Fruit fly (Drosophila melanogaster): Measurements from ENCODE around the gene mRpL47.

Gene mRpL47

DNA sequence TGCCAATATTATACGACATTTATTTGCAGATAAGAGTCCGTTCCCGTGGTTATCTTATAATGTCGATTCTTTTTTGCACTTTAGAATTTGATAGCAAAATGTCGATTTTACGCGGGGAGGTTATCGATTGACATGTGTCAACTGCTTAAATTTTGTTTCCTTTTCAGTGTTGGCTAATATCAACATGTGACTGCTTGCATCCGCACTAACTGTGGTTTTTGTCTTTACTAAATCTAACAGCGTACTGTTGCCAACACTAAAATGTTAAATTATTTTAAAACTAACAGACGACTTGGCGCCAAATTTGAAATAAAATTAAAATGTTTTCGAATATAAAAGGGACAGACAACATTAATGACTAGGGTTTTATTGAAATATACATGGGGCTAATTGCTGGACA is 19.0 kb downstream of the mRpL47 start (continued):
- TF ChIP-seq Mad (GFP tag; optimal IDR thresholded peaks at IDR 0.05) = peak; percentile 42
- TF ChIP-seq chinmo (GFP tag; IDR thresholded peaks at IDR 0.05; ENCODE audit: partially characterized antibody) = peak; percentile 54; the same call in 2 of the 4 replicates
- peak; percentile 78 for TF ChIP-seq CG12155 (GFP tag; optimal IDR thresholded peaks at IDR 0.05)
- no peak for TF ChIP-seq MTF-1 (GFP tag; optimal IDR thresholded peaks at IDR 0.05; ENCODE audit: borderline replicate concordance)
- TF ChIP-seq CG6854 (GFP tag; optimal IDR thresholded peaks at IDR 0.05) = no peak
- peak; percentile 76 for TF ChIP-seq Sry-δ (GFP tag; optimal IDR thresholded peaks at IDR 0.05)
- TF ChIP-seq ssp (GFP tag; IDR thresholded peaks at IDR 0.05) = peak; percentile 66
- peak; percentile 38 for TF ChIP-seq CG7928 (GFP tag; optimal IDR thresholded peaks at IDR 0.05)
- peak; percentile 76 for TF ChIP-seq Ptx1 (GFP tag; IDR thresholded peaks at IDR 0.05)
- TF ChIP-seq CG13287 (GFP tag; IDR thresholded peaks at IDR 0.05; ENCODE audit: partially characterized antibody) = peak; percentile 81
- peak; percentile 28 for TF ChIP-seq CG8089 (GFP tag; optimal IDR thresholded peaks at IDR 0.05)
- peak; percentile 30 to 62 for TF ChIP-seq chif (GFP tag; optimal IDR thresholded peaks at IDR 0.05)
- TF ChIP-seq Nf-YC (tag; optimal IDR thresholded peaks at IDR 0.05) = peak; percentile 70
- TF ChIP-seq CG16813 (GFP tag; IDR thresholded peaks at IDR 0.05; ENCODE audit: partially characterized antibody) = peak; percentile 62
- no peak for TF ChIP-seq Oaz (GFP tag; IDR thresholded peaks at IDR 0.05)
- peak; percentile 89 for TF ChIP-seq luna (GFP tag; optimal IDR thresholded peaks at IDR 0.05)
- peak; percentile 62 for TF ChIP-seq Abd-B (GFP tag; optimal IDR thresholded peaks at IDR 0.05)
- peak; percentile 94 for TF ChIP-seq HmgZ (tag; optimal IDR thresholded peaks at IDR 0.05)
- TF ChIP-seq Sry-β (GFP tag; optimal IDR thresholded peaks at IDR 0.05) = no peak
- peak; percentile 63 for TF ChIP-seq CG13424 (tag; optimal IDR thresholded peaks at IDR 0.05)
- TF ChIP-seq CG33213 (GFP tag; optimal IDR thresholded peaks at IDR 0.05) = peak; percentile 90
- peak; percentile 27 for TF ChIP-seq gcm (GFP tag; optimal IDR thresholded peaks at IDR 0.05)
- peak in 1 of 2 experiments; percentile 70 for TF ChIP-seq insv (GFP tag; optimal IDR thresholded peaks at IDR 0.05)
- peak; percentile 82 for TF ChIP-seq CG7786 (GFP tag; optimal IDR thresholded peaks at IDR 0.05)
- no peak for TF ChIP-seq CG6683 (GFP tag; optimal IDR thresholded peaks at IDR 0.05)
- peak; percentile 86 for TF ChIP-seq CG14710 (tag; optimal IDR thresholded peaks at IDR 0.05)
- peak; percentile 67 for TF ChIP-seq lbe (GFP tag; optimal IDR thresholded peaks at IDR 0.05)
- TF ChIP-seq bab2 (GFP tag; optimal IDR thresholded peaks at IDR 0.05) = peak; percentile 75
- TF ChIP-seq CG1602 (GFP tag; optimal IDR thresholded peaks at IDR 0.05) = peak; percentile 58
- peak; percentile 32 for TF ChIP-seq CG9727 (GFP tag; optimal IDR thresholded peaks at IDR 0.05)
- TF ChIP-seq CG4328 (GFP tag; optimal IDR thresholded peaks at IDR 0.05) = peak; percentile 36
- no peak for TF ChIP-seq sc (optimal IDR thresholded peaks at IDR 0.05)
- TF ChIP-seq sc (GFP tag; optimal IDR thresholded peaks at IDR 0.05) = no peak
- TF ChIP-seq CG12769 (tag; optimal IDR thresholded peaks at IDR 0.05) = peak; percentile 77
- TF ChIP-seq Sox100B (GFP tag; optimal IDR thresholded peaks at IDR 0.05) = no peak
- TF ChIP-seq CG7839 (tag; optimal IDR thresholded peaks at IDR 0.05) = peak; percentile 62
- peak; percentile 53 for TF ChIP-seq CTCF (GFP tag; optimal IDR thresholded peaks at IDR 0.05)
- peak; percentile 99 for TF ChIP-seq Med (GFP tag)
- TF ChIP-seq prd (optimal IDR thresholded peaks at IDR 0.05) = no peak
- TF ChIP-seq prd (GFP tag; IDR thresholded peaks at IDR 0.05) = peak; percentile 49; the same call in 1 of the 3 replicates
- peak; percentile 54 for TF ChIP-seq tin (GFP tag; optimal IDR thresholded peaks at IDR 0.05)
- TF ChIP-seq CG6689 (GFP tag; IDR thresholded peaks at IDR 0.05) = no peak
- TF ChIP-seq pho (GFP tag; optimal IDR thresholded peaks at IDR 0.05) = peak; percentile 85
- TF ChIP-seq hkb (optimal IDR thresholded peaks at IDR 0.05) = no peak
- no peak for TF ChIP-seq hkb (GFP tag; IDR thresholded peaks at IDR 0.05)
- TF ChIP-seq nerfin-2 (GFP tag; IDR thresholded peaks at IDR 0.05; ENCODE audit: partially characterized antibody) = peak; percentile 67; the same call in 1 of the 2 replicates
- TF ChIP-seq CG8281 (tag; optimal IDR thresholded peaks at IDR 0.05) = no peak
- TF ChIP-seq sqz (GFP tag; optimal IDR thresholded peaks at IDR 0.05) = no peak
- TF ChIP-seq ase (GFP tag; IDR thresholded peaks at IDR 0.05) = no peak
- no peak for TF ChIP-seq fru (optimal IDR thresholded peaks at IDR 0.05)
- no peak for TF ChIP-seq kah (GFP tag; optimal IDR thresholded peaks at IDR 0.05)
- TF ChIP-seq CG43689 (GFP tag; IDR thresholded peaks at IDR 0.05) = no peak
